Worm (Caenorhabditis elegans): ENCODE measurements around the gene C50F7.9.

DNA sequence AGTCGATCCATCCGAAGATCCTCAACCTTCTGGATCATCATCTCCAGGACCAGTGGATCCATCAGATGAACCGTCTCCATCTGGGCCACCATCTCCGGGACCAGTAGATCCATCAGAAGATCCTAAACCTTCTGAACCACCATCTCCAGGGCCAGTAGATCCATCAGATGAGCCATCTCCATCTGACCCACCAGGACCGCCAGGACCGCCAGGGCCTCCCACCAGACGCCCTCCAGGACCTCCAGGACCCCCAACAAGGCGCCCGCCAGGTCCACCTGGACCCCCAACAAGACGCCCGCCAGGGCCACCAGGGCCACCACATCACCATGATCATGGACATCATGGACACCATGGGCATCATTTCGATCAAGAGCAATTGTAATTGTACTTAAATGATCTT lies 4.6 kb downstream of the C50F7.9 start:
- TF ChIP-seq elt-1 (tag; optimal IDR thresholded peaks at IDR 0.05; ENCODE audit: borderline replicate concordance, insufficient read depth), result no peak
- no peak for TF ChIP-seq nhr-76 (tag; optimal IDR thresholded peaks at IDR 0.05)
- no peak for TF ChIP-seq pha-4 (tag; optimal IDR thresholded peaks at IDR 0.05)
- no peak for TF ChIP-seq M03D4.4 (tag; optimal IDR thresholded peaks at IDR 0.05)
- no peak for TF ChIP-seq lsy-2 (tag; optimal IDR thresholded peaks at IDR 0.05)
- no peak for TF ChIP-seq unc-62 (GFP tag; optimal IDR thresholded peaks at IDR 0.05)
- no peak for TF ChIP-seq nhr-12 (tag; optimal IDR thresholded peaks at IDR 0.05)
- TF ChIP-seq sptf-1 (tag; optimal IDR thresholded peaks at IDR 0.05), result no peak
- no peak for TF ChIP-seq nhr-237 (tag; optimal IDR thresholded peaks at IDR 0.05)
- TF ChIP-seq nhr-28 (tag; optimal IDR thresholded peaks at IDR 0.05), result no peak
- TF ChIP-seq nhr-2 (tag; optimal IDR thresholded peaks at IDR 0.05), result no peak
- no peak for TF ChIP-seq lin-13 (tag; optimal IDR thresholded peaks at IDR 0.05)
- TF ChIP-seq ztf-11 (tag; optimal IDR thresholded peaks at IDR 0.05), result no peak

Data from whole organism, mixed stage, embryonic.